Fruit fly (Drosophila melanogaster): ENCODE data around the gene Dtg.

The Dtg gene

dm6 chr3R:12685290-12685689, 37.4 kb downstream of the Dtg start:
- TF ChIP-seq noc (tag; optimal IDR thresholded peaks at IDR 0.05): peak; percentile 41

DNA sequence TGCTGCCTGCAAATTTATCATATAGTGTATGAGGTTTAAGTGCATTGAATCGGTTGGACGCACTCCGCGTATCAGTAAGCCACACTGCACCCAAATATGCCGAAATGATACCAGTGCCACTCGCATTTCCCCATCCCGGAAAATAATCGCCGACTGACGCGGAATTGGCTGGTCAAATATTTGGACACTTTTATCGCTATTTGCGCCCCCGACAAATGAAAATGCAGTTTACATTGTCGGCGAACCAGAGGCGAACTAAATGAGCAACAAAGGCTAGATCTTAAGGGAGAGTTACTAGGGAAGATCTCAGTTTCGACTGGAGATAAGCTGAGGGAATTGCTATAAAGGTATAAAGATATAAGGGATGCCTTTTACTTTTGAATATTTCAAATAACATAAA, 40.3 kb downstream of the Dtg start:
- TF ChIP-seq noc (tag; optimal IDR thresholded peaks at IDR 0.05): no peak

DNA sequence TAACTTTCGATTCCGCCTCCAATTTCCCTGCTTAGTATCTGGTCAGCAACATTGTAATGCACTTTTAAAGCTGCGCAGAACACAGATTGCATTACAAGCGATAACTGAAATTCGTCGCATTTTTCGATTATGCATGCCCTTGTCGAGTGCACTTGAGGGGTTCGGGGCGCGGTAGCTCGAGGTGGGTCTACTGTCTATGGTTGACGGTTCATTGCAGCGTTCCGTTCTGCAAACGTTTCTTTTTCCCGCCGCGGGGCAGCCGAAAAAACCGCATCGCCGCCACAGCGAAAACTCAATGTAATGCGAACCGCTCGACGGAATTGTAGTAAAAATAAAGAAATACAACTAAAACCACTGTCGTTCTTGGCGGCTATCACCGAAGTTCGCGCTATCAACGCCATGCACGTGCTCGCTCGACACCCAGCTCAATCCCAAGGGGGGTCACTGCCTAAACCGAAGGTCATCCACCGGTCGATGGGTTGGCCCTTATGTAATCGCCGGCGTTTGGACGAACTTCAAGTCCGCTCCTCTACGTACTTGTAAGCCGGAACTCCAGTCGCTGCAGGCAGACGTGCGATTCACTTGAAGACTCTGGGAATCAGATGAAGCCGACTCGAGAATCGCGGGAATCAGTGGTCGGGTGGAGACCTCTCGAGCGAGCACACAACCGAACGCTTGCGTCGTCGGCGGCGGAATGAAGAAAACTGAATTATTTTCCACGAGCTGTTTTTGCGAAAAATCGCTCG, 41.0 kb downstream of the Dtg start, which contains the start of gene kar:
kar (minus strand) TSS at position 696 of the 746 bp plus-strand sequence.
- TF ChIP-seq noc (tag; optimal IDR thresholded peaks at IDR 0.05): no peak

dm6 chr3R:12691422-12692101, 43.7 kb downstream of the Dtg start, which contains the start of gene Arp1:
Arp1 (plus strand) TSS chr3R:12691743.
- no peak for TF ChIP-seq noc (tag; optimal IDR thresholded peaks at IDR 0.05)

DNA sequence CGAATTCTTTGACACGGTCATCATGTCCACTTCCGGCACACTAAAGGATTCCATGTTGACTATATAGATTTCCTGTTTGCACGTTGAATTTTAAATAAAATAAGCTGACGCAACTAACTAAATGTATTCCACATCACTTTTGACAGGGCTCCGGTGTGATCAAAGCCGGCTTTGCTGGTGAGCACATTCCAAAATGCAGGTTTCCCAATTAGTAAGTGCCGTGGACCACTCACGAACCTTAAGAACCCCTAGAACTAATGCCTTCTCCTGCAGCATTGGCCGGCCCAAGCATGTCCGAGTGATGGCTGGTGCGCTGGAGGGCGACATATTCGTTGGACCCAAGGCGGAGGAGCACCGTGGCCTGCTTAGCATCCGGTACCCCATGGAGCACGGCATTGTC, 44.6 kb downstream of the Dtg start, which contains the start of gene CG31347:
CG31347 (minus strand) TSS at position 101 of the 400 bp plus-strand sequence.
- no peak for TF ChIP-seq noc (tag; optimal IDR thresholded peaks at IDR 0.05)

- TF ChIP-seq noc (tag; optimal IDR thresholded peaks at IDR 0.05): no peak
These were observed 46.9 kb downstream of the Dtg start, which contains the start of the genes CG14391 and NijC for dm6 chr3R:12694742-12695141. CG14391 (minus strand) TSS chr3R:12694842. NijC (plus strand) TSS chr3R:12695129.

dm6 chr3R:12697022-12697421, 49.2 kb downstream of the Dtg start, which contains the start of gene Past1:
Past1 (plus strand) TSS chr3R:12697322.
- no peak for TF ChIP-seq noc (tag; optimal IDR thresholded peaks at IDR 0.05)

dm6 chr3R:12697571-12698039, 49.7 kb downstream of the Dtg start:
- peak; percentile 6 for TF ChIP-seq noc (tag; optimal IDR thresholded peaks at IDR 0.05)

- TF ChIP-seq noc (tag; optimal IDR thresholded peaks at IDR 0.05): no peak
These were observed 50.5 kb downstream of the Dtg start for dm6 chr3R:12698363-12698762.

dm6 chr3R:12699620-12700378, 51.9 kb downstream of the Dtg start:
- peak; percentile 46 for TF ChIP-seq noc (tag; optimal IDR thresholded peaks at IDR 0.05)

dm6 chr3R:12700454-12700853, 52.6 kb downstream of the Dtg start:
- TF ChIP-seq noc (tag; optimal IDR thresholded peaks at IDR 0.05): no peak

dm6 chr3R:12701257-12701656, 53.4 kb downstream of the Dtg start:
- TF ChIP-seq noc (tag; optimal IDR thresholded peaks at IDR 0.05): no peak

- TF ChIP-seq noc (tag; optimal IDR thresholded peaks at IDR 0.05): no peak
These were observed 54.2 kb downstream of the Dtg start for dm6 chr3R:12701994-12702494.

Measured in whole organism, larva.